Worm (Caenorhabditis elegans): ENCODE results near the gene D2023.4.

D2023.4 gene

ce11 chrV:11817263-11817726 is 8.3 kb downstream of the D2023.4 start:
- TF ChIP-seq ref-1 (GFP tag; conservative IDR thresholded peaks at IDR 0.05) (no peak), ztf-23 (GFP tag; IDR thresholded peaks at IDR 0.05) (no peak), tab-1 (GFP tag; IDR thresholded peaks at IDR 0.05) (no peak), med-1 (GFP tag; optimal IDR thresholded peaks at IDR 0.05; ENCODE audit: insufficient read depth) (no peak), cog-1 (tag; optimal IDR thresholded peaks at IDR 0.05) (no peak), T22C8.4 (GFP tag; IDR thresholded peaks at IDR 0.05) (no peak)

ce11 chrV:11815566-11815965 is 10.0 kb downstream of the D2023.4 start:
- no peak for TF ChIP-seq flt-1 (GFP tag; IDR thresholded peaks at IDR 0.05)
- no peak for TF ChIP-seq ztf-23 (GFP tag; IDR thresholded peaks at IDR 0.05)
- no peak for TF ChIP-seq ref-1 (GFP tag; conservative IDR thresholded peaks at IDR 0.05)
- TF ChIP-seq tab-1 (GFP tag; IDR thresholded peaks at IDR 0.05), result no peak
- TF ChIP-seq T22C8.4 (GFP tag; IDR thresholded peaks at IDR 0.05), result no peak
- no peak for TF ChIP-seq ztf-29 (GFP tag; IDR thresholded peaks at IDR 0.05)
- TF ChIP-seq klf-2 (GFP tag; conservative IDR thresholded peaks at IDR 0.05), result no peak
- TF ChIP-seq med-1 (GFP tag; optimal IDR thresholded peaks at IDR 0.05; ENCODE audit: insufficient read depth), result no peak

ce11 chrV:11811921-11812320 is 13.6 kb downstream of the D2023.4 start, which contains the start of gene D2023.3:
Gene D2023.3 (minus strand): TSS chrV:11812021.
- no peak for TF ChIP-seq ztf-23 (GFP tag; IDR thresholded peaks at IDR 0.05)
- no peak for TF ChIP-seq cog-1 (tag; optimal IDR thresholded peaks at IDR 0.05)
- no peak for TF ChIP-seq T22C8.4 (GFP tag; IDR thresholded peaks at IDR 0.05)
- no peak for TF ChIP-seq ztf-29 (GFP tag; IDR thresholded peaks at IDR 0.05)

- TF ChIP-seq ztf-23 (GFP tag; IDR thresholded peaks at IDR 0.05), result no peak
- TF ChIP-seq ref-1 (GFP tag; conservative IDR thresholded peaks at IDR 0.05), result no peak
- TF ChIP-seq ztf-29 (GFP tag; IDR thresholded peaks at IDR 0.05), result no peak
- no peak for TF ChIP-seq med-1 (GFP tag; optimal IDR thresholded peaks at IDR 0.05; ENCODE audit: insufficient read depth)
- TF ChIP-seq tab-1 (GFP tag; IDR thresholded peaks at IDR 0.05), result no peak
- TF ChIP-seq T22C8.4 (GFP tag; IDR thresholded peaks at IDR 0.05), result no peak
- no peak for TF ChIP-seq flt-1 (GFP tag; IDR thresholded peaks at IDR 0.05)
- no peak for TF ChIP-seq klf-2 (GFP tag; conservative IDR thresholded peaks at IDR 0.05)
Observed at ce11 chrV:11809935-11810334, 15.6 kb downstream of the D2023.4 start.

- no peak for TF ChIP-seq T22C8.4 (GFP tag; IDR thresholded peaks at IDR 0.05)
- TF ChIP-seq med-1 (GFP tag; optimal IDR thresholded peaks at IDR 0.05; ENCODE audit: insufficient read depth), result no peak
- TF ChIP-seq flt-1 (GFP tag; IDR thresholded peaks at IDR 0.05), result no peak
- TF ChIP-seq tab-1 (GFP tag; IDR thresholded peaks at IDR 0.05), result no peak
- no peak for TF ChIP-seq ref-1 (GFP tag; conservative IDR thresholded peaks at IDR 0.05)
- TF ChIP-seq ztf-29 (GFP tag; IDR thresholded peaks at IDR 0.05), result no peak
- TF ChIP-seq klf-2 (GFP tag; conservative IDR thresholded peaks at IDR 0.05), result no peak
- TF ChIP-seq cog-1 (tag; optimal IDR thresholded peaks at IDR 0.05), result no peak
- no peak for TF ChIP-seq ztf-23 (GFP tag; IDR thresholded peaks at IDR 0.05)
Observed at ce11 chrV:11803518-11803994, 22.0 kb downstream of the D2023.4 start.

- no peak for TF ChIP-seq ztf-29 (GFP tag; IDR thresholded peaks at IDR 0.05)
- no peak for TF ChIP-seq cog-1 (tag; optimal IDR thresholded peaks at IDR 0.05)
- no peak for TF ChIP-seq ref-1 (GFP tag; conservative IDR thresholded peaks at IDR 0.05)
- no peak for TF ChIP-seq tab-1 (GFP tag; IDR thresholded peaks at IDR 0.05)
- TF ChIP-seq T22C8.4 (GFP tag; IDR thresholded peaks at IDR 0.05), result no peak
- TF ChIP-seq flt-1 (GFP tag; IDR thresholded peaks at IDR 0.05), result no peak
- no peak for TF ChIP-seq med-1 (GFP tag; optimal IDR thresholded peaks at IDR 0.05; ENCODE audit: insufficient read depth)
- TF ChIP-seq ztf-23 (GFP tag; IDR thresholded peaks at IDR 0.05), result no peak
- no peak for TF ChIP-seq klf-2 (GFP tag; conservative IDR thresholded peaks at IDR 0.05)
Observed at ce11 chrV:11802508-11802907, 23.1 kb downstream of the D2023.4 start.

- TF ChIP-seq ztf-29 (GFP tag; IDR thresholded peaks at IDR 0.05) (no peak), cog-1 (tag; optimal IDR thresholded peaks at IDR 0.05) (no peak), med-1 (GFP tag; optimal IDR thresholded peaks at IDR 0.05; ENCODE audit: insufficient read depth) (no peak), tab-1 (GFP tag; IDR thresholded peaks at IDR 0.05) (no peak), T22C8.4 (GFP tag; IDR thresholded peaks at IDR 0.05) (no peak), ref-1 (GFP tag; conservative IDR thresholded peaks at IDR 0.05) (no peak), klf-2 (GFP tag; conservative IDR thresholded peaks at IDR 0.05) (no peak), ztf-23 (GFP tag; IDR thresholded peaks at IDR 0.05) (no peak), flt-1 (GFP tag; IDR thresholded peaks at IDR 0.05) (no peak)
Observed at ce11 chrV:11801076-11801849, 24.3 kb downstream of the D2023.4 start.

- TF ChIP-seq ztf-23 (GFP tag; IDR thresholded peaks at IDR 0.05), result no peak
- TF ChIP-seq tab-1 (GFP tag; IDR thresholded peaks at IDR 0.05), result no peak
- no peak for TF ChIP-seq ref-1 (GFP tag; conservative IDR thresholded peaks at IDR 0.05)
- TF ChIP-seq flt-1 (GFP tag; IDR thresholded peaks at IDR 0.05), result no peak
- no peak for TF ChIP-seq cog-1 (tag; optimal IDR thresholded peaks at IDR 0.05)
- TF ChIP-seq ztf-29 (GFP tag; IDR thresholded peaks at IDR 0.05), result no peak
- no peak for TF ChIP-seq klf-2 (GFP tag; conservative IDR thresholded peaks at IDR 0.05)
- TF ChIP-seq med-1 (GFP tag; optimal IDR thresholded peaks at IDR 0.05; ENCODE audit: insufficient read depth), result no peak
- TF ChIP-seq T22C8.4 (GFP tag; IDR thresholded peaks at IDR 0.05), result no peak
Observed at ce11 chrV:11800486-11800885, 25.1 kb downstream of the D2023.4 start.

- no peak for TF ChIP-seq cog-1 (tag; optimal IDR thresholded peaks at IDR 0.05)
- TF ChIP-seq ztf-29 (GFP tag; IDR thresholded peaks at IDR 0.05), result no peak
- no peak for TF ChIP-seq ref-1 (GFP tag; conservative IDR thresholded peaks at IDR 0.05)
- no peak for TF ChIP-seq tab-1 (GFP tag; IDR thresholded peaks at IDR 0.05)
- no peak for TF ChIP-seq med-1 (GFP tag; optimal IDR thresholded peaks at IDR 0.05; ENCODE audit: insufficient read depth)
Observed at ce11 chrV:11799252-11799822, 26.2 kb downstream of the D2023.4 start.
